Worm (Caenorhabditis elegans) whole organism, L4/young adult: Measurements from ENCODE around the gene C13B4.1.
A peak's percentile ranks its signal among the peaks of the same experiment; 100 is the strongest.

Source experiments
- W03F9.2 ChIP-seq: fragments of 150-350 bp; optimal IDR thresholded peaks from 2 replicates; lab custom pipeline; 2014; ENCODE audit warnings: missing biosample characterization, missing genetic modification characterization
- dao-5 ChIP-seq: sonication (generic microtip); optimal IDR thresholded peaks from 2 replicates; lab custom pipeline; 2016; ENCODE audit warnings: missing genotype, missing genetic modification characterization, moderate library complexity, missing compliant biosample characterization
- him-1 ChIP-seq: sonication (generic microtip); optimal IDR thresholded peaks from 2 replicates; lab custom pipeline; 2016; ENCODE audit warnings: missing genotype, missing genetic modification reagents, missing genetic modification characterization, missing compliant biosample characterization

Gene C13B4.1

ce11 chrII:14479583-14480245, at the start of gene C13B4.1:
Gene C13B4.1 (minus strand): TSS chrII:14479633.
- TF ChIP-seq W03F9.2 (tag; lab: Kevin White, UChicago), result no peak
- TF ChIP-seq dao-5, result no peak
- TF ChIP-seq him-1 (tag; lab: Kevin White, UChicago), result no peak

ce11 chrII:14528233-14528802, 48.9 kb upstream of the C13B4.1 start, which contains the start of the genes F57C2.5 and spat-1:
Gene F57C2.5 (minus strand): TSS chrII:14528239.
Gene spat-1 (plus strand): TSS chrII:14528752.
- TF ChIP-seq W03F9.2 (tag; lab: Kevin White, UChicago), result peak; percentile 71
- TF ChIP-seq him-1 (tag; lab: Kevin White, UChicago), result no peak

- no peak for TF ChIP-seq him-1 (tag; lab: Kevin White, UChicago)
- no peak for TF ChIP-seq W03F9.2 (tag; lab: Kevin White, UChicago)
- TF ChIP-seq dao-5, result no peak
These were observed 47.7 kb upstream of the C13B4.1 start for ce11 chrII:14527104-14527503.

DNA sequence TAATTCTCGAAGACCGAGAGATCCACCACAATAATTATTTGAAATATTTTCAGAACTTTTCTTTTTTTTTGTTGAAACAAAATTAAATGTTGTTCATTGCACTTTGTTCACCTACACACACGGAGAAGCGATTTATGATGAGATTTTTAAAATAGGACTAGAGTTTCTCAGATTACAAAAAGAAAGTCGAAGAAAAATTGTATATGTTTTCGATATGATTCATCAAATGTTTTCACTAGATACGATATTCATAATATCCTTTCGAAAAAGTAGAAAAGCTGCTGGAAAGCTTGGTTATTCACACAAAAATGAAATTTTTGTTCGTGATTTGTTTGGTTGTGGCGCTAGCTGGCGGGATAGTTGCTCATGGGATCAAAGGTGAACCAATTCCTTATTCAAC, 45.6 kb upstream of the C13B4.1 start, which contains the start of gene F57C2.4:
TSS of gene F57C2.4 (plus strand) at position 301 of the 400 bp plus-strand sequence.
- TF ChIP-seq W03F9.2 (tag; lab: Kevin White, UChicago), result no peak
- no peak for TF ChIP-seq him-1 (tag; lab: Kevin White, UChicago)
- TF ChIP-seq dao-5, result no peak

DNA sequence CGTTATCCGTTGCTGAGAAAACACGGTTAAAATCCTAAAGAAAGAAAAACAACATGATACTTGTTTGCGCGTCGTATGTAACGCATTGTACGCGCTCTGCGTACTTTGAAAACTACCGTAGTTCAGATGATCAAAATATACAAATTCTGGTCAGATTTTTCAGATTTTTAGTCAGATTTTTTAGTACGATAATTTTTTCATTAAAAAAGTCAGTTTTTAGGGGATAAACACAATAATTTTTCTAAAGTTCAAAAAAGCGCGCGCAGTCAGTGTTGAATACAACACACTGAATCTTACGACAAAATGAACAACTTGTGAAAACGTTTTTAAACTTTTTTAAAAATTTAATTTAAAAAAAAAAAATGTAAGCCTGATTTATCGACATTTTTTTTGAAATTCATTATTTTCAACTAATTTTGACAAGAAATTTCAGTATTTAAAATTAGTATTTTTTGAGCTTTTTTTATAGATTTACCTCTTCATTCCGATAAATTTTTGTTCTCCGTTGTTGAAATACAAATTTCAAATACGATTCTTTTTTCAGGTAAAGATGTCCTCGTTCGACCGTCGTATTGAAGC, 44.3 kb upstream of the C13B4.1 start, which contains the start of gene pot-2:
TSS of gene pot-2 (plus strand) at position 529 of the 579 bp plus-strand sequence.
- TF ChIP-seq him-1 (tag; lab: Kevin White, UChicago), result no peak
- TF ChIP-seq W03F9.2 (tag; lab: Kevin White, UChicago), result no peak
- no peak for TF ChIP-seq dao-5

- TF ChIP-seq W03F9.2 (tag; lab: Kevin White, UChicago) (no peak), dao-5 (no peak)
These were observed 43.7 kb upstream of the C13B4.1 start, which contains the start of gene btb-20 for ce11 chrII:14523070-14523572. Gene btb-20 (minus strand): TSS chrII:14523522.

ce11 chrII:14522037-14522436, 42.6 kb upstream of the C13B4.1 start, which contains the start of gene btb-19:
Gene btb-19 (minus strand): TSS chrII:14522137.
- TF ChIP-seq him-1 (tag; lab: Kevin White, UChicago), result no peak

- TF ChIP-seq W03F9.2 (tag; lab: Kevin White, UChicago), result no peak
- TF ChIP-seq dao-5, result no peak
- TF ChIP-seq him-1 (tag; lab: Kevin White, UChicago), result no peak
These were observed 35.6 kb upstream of the C13B4.1 start, which contains the start of gene K10H10.9 for ce11 chrII:14515017-14515416. Gene K10H10.9 (minus strand): TSS chrII:14515117.

DNA sequence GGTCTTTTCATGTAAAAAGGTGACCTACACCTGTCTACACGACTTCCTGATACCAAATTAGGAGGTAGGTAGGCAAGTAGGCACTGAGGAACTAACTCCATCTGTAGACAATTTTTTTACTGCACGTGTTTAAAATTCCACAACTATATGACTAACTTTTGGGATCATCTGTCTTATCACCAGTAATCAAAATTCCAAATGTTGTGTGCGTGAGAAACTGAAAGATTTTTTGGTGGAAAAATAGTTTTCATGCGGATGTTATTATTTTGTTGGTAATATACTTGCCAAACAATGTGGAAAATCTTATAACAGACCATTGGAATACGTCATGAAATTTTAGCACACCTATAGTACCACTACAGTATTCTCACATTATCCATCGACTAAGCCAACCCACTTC, 31.8 kb upstream of the C13B4.1 start, which contains the start of gene K10H10.13:
TSS of gene K10H10.13 (minus strand) at position 101 of the 400 bp plus-strand sequence.
- TF ChIP-seq W03F9.2 (tag; lab: Kevin White, UChicago) (no peak), dao-5 (no peak), him-1 (tag; lab: Kevin White, UChicago) (no peak)

ce11 chrII:14510162-14510561, 30.7 kb upstream of the C13B4.1 start:
- TF ChIP-seq W03F9.2 (tag; lab: Kevin White, UChicago) (no peak), him-1 (tag; lab: Kevin White, UChicago) (no peak), dao-5 (no peak)

DNA sequence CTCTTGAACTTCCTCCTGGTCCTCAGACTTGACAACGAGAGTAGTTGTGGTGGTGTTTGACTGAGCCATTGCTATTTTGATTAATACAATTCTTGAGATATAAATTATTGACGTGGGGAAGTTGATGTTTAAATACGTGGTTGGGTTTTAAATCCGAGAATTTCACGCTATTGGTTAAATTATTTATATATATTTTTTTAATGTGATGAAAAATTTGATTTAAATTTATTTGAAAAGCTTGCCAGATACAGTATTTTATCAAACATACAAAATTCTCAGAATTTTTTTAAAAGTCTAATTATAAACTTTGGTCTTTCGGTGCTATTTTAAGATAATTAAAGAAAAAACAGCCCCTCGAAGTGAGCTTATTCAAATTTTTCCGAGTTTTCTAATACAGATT, 28.1 kb upstream of the C13B4.1 start, which contains the start of the genes K10H10.7 and K10H10.10:
TSS of gene K10H10.7 (minus strand) at position 101 of the 400 bp plus-strand sequence.
TSS of gene K10H10.10 (plus strand) at position 204 of the 400 bp plus-strand sequence.
- TF ChIP-seq W03F9.2 (tag; lab: Kevin White, UChicago) (no peak), him-1 (tag; lab: Kevin White, UChicago) (no peak), dao-5 (no peak)

- TF ChIP-seq him-1 (tag; lab: Kevin White, UChicago) (no peak), W03F9.2 (tag; lab: Kevin White, UChicago) (no peak), dao-5 (no peak)
These were observed 26.8 kb upstream of the C13B4.1 start, which contains the start of gene K10H10.12 for ce11 chrII:14506245-14506644. Gene K10H10.12 (minus strand): TSS chrII:14506345.

- TF ChIP-seq dao-5, result no peak
- TF ChIP-seq W03F9.2 (tag; lab: Kevin White, UChicago), result no peak
- no peak for TF ChIP-seq him-1 (tag; lab: Kevin White, UChicago)
These were observed 23.6 kb upstream of the C13B4.1 start, which contains the start of gene K10H10.6 for ce11 chrII:14502997-14503396. Gene K10H10.6 (plus strand): TSS chrII:14503297.
